Fruit fly (Drosophila melanogaster): ENCODE results near the gene Nup205.

The Nup205 gene

DNA sequence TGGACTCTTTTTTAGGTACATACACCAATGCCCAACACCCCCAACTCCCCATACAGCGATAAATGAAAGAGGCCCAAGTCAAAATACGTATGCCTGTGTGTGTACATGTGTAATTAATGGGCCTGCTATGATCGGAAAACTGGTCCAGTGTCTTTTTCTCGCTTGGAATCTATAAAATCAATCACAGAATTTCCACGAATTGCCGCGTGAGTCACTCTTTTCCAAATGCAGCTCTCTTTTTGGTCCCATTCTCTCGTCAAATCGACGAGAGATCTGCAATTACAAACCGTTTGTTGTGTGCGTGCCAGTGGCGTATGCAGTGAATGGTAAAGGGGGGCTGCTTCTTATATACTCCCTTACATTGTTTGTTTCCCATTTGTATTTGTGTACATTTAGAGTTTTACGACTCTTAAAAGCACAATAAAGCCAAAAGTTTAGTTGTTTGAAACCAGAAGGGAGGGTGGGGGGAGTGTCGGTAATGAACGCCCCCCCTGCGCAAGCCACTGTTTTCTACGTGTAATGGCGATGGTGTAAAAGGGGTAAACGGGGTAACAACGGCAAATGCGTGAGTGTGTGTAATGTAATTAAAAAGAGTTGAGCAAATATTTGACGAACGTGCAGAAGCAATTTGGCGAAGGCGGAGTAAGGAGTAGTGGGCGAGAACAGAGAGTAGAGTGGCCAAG, 5.2 kb upstream of the Nup205 start (continued):
- TF ChIP-seq Dp (GFP tag; optimal IDR thresholded peaks at IDR 0.05) (no peak), ssp (GFP tag; IDR thresholded peaks at IDR 0.05) (peak; percentile 86), PHDP (tag; optimal IDR thresholded peaks at IDR 0.05) (peak; percentile 93), fd3F (GFP tag; optimal IDR thresholded peaks at IDR 0.05) (peak; percentile 90), HLHmδ (GFP tag; optimal IDR thresholded peaks at IDR 0.05) (no peak), Doc3 (GFP tag; IDR thresholded peaks at IDR 0.05; ENCODE audit: partially characterized antibody) (no peak), CG12391 (tag; optimal IDR thresholded peaks at IDR 0.05) (peak; percentile 94), Poxn (GFP tag; IDR thresholded peaks at IDR 0.05) (peak; percentile 47; the same call in 1 of the 2 replicates), CG7271 (tag; optimal IDR thresholded peaks at IDR 0.05) (peak; percentile 41), pfk (GFP tag; optimal IDR thresholded peaks at IDR 0.05) (no peak), repo (GFP tag; optimal IDR thresholded peaks at IDR 0.05) (peak; percentile 93), Dref (GFP tag; IDR thresholded peaks at IDR 0.05) (peak; percentile 30; the same call in 1 of the 2 replicates), vfl (GFP tag; optimal IDR thresholded peaks at IDR 0.05) (peak; percentile 72), fru (optimal IDR thresholded peaks at IDR 0.05) (no peak), D (optimal IDR thresholded peaks at IDR 0.05) (no peak), D (GFP tag; optimal IDR thresholded peaks at IDR 0.05) (peak; percentile 95), cas (GFP tag; IDR thresholded peaks at IDR 0.05) (peak; percentile 89), nom (GFP tag; optimal IDR thresholded peaks at IDR 0.05) (peak; percentile 85), CG10366 (GFP tag; IDR thresholded peaks at IDR 0.05) (peak; percentile 95), CG17568 (GFP tag; optimal IDR thresholded peaks at IDR 0.05) (peak; percentile 85), Fer2 (tag; optimal IDR thresholded peaks at IDR 0.05) (peak; percentile 80), Dip2 (GFP tag; IDR thresholded peaks at IDR 0.05) (no peak), ken (GFP tag; IDR thresholded peaks at IDR 0.05) (peak; percentile 96), Lhr (GFP tag; optimal IDR thresholded peaks at IDR 0.05) (peak; percentile 81), CG4820 (GFP tag; optimal IDR thresholded peaks at IDR 0.05) (peak; percentile 93), CG33557 (GFP tag; optimal IDR thresholded peaks at IDR 0.05) (peak; percentile 90), Rx (GFP tag; IDR thresholded peaks at IDR 0.05) (peak; percentile 93), CG12299 (tag; optimal IDR thresholded peaks at IDR 0.05) (peak; percentile 84), sim (GFP tag; IDR thresholded peaks at IDR 0.05) (peak; percentile 80), Bgb (GFP tag; IDR thresholded peaks at IDR 0.05; ENCODE audit: partially characterized antibody) (no peak), Nf-YA (GFP tag; IDR thresholded peaks at IDR 0.05) (peak; percentile 88), Oaz (GFP tag; IDR thresholded peaks at IDR 0.05) (peak; percentile 93), CG10431 (GFP tag; optimal IDR thresholded peaks at IDR 0.05) (peak; percentile 65), mam (GFP tag; optimal IDR thresholded peaks at IDR 0.05) (peak; percentile 91), CG13296 (GFP tag; optimal IDR thresholded peaks at IDR 0.05) (peak; percentile 91), CG14710 (tag; optimal IDR thresholded peaks at IDR 0.05) (peak; percentile 90), CG11560 (tag; IDR thresholded peaks at IDR 0.05) (peak; percentile 86), Chrac-16 (GFP tag; optimal IDR thresholded peaks at IDR 0.05) (peak; percentile 95), CG18262 (tag; optimal IDR thresholded peaks at IDR 0.05) (peak; percentile 91), E2f2 (GFP tag; IDR thresholded peaks at IDR 0.05) (peak; percentile 78), CG34422 (GFP tag; IDR thresholded peaks at IDR 0.05) (peak; percentile 94), Oli (tag; optimal IDR thresholded peaks at IDR 0.05) (peak; percentile 95), bigmax (GFP tag; optimal IDR thresholded peaks at IDR 0.05) (peak; percentile 60), prd (optimal IDR thresholded peaks at IDR 0.05) (no peak), prd (GFP tag; IDR thresholded peaks at IDR 0.05) (peak; percentile 98), yki (optimal IDR thresholded peaks at IDR 0.05) (no peak), tio (GFP tag; optimal IDR thresholded peaks at IDR 0.05) (peak; percentile 86), z (GFP tag; IDR thresholded peaks at IDR 0.05) (peak; percentile 65), Elba2 (GFP tag; optimal IDR thresholded peaks at IDR 0.05) (peak; percentile 48), CG12219 (GFP tag; optimal IDR thresholded peaks at IDR 0.05) (peak; percentile 95), phol (tag; optimal IDR thresholded peaks at IDR 0.05) (peak; percentile 94)

All from whole organism, embryonic.